Worm (Caenorhabditis elegans): ENCODE results near the gene mrps-7.
"Not testable (repeated sequence)": the region's sequence is repeated elsewhere in the genome, so short reads cannot be mapped to it uniquely, and the experiment has no call there.

ce11 chrIV:14747578-14748208 is 19.8 kb downstream of the mrps-7 start:
- TF ChIP-seq lsy-2 (tag; optimal IDR thresholded peaks at IDR 0.05); ceh-28 (tag; optimal IDR thresholded peaks at IDR 0.05); Y48G9A.11 (GFP tag; IDR thresholded peaks at IDR 0.05); fos-1 (tag; optimal IDR thresholded peaks at IDR 0.05); nhr-11 (tag; optimal IDR thresholded peaks at IDR 0.05); nhr-76 (tag; optimal IDR thresholded peaks at IDR 0.05); unc-39 (tag; optimal IDR thresholded peaks at IDR 0.05): not testable (repeated sequence)
- TF ChIP-seq snpc-1.2 (GFP tag; IDR thresholded peaks at IDR 0.05) = peak; percentile 67; the same call in 1 of the 2 replicates

All from whole organism, L4 larva.